Worm (Caenorhabditis elegans) whole organism, mixed stage, embryonic: ENCODE results near the gene enpl-1.

Experiments
- M03D4.4 ChIP-seq: sonication (generic microtip); optimal IDR thresholded peaks from 2 replicates; lab custom pipeline; 2017; ENCODE audit warnings: mild to moderate bottlenecking, missing genetic modification characterization, missing compliant biosample characterization
- bed-3 ChIP-seq: fragments of 200-800 bp; sonication (Bioruptor generic); optimal IDR thresholded peaks from 3 replicates; lab custom pipeline; 2018; ENCODE audit warnings: mild to moderate bottlenecking, missing genetic modification characterization, moderate library complexity, missing compliant biosample characterization
- ceh-39 ChIP-seq: fragments of 150-350 bp; optimal IDR thresholded peaks from 2 replicates; lab custom pipeline; 2014; ENCODE audit warnings: missing biosample characterization, missing genetic modification characterization
- ceh-43 ChIP-seq: fragments of 200-800 bp; sonication (Bioruptor generic); optimal IDR thresholded peaks from 2 replicates; lab custom pipeline; 2018; ENCODE audit warnings: mild to moderate bottlenecking, missing genetic modification characterization, moderate library complexity, missing compliant biosample characterization
- ceh-83 ChIP-seq: fragments of 200-800 bp; sonication (Bioruptor generic); optimal IDR thresholded peaks from 2 replicates; lab custom pipeline; 2018; ENCODE audit warnings: mild to moderate bottlenecking, missing genetic modification characterization, missing compliant biosample characterization
- ces-1 ChIP-seq: fragments of 150-350 bp; optimal IDR thresholded peaks from 2 replicates; lab custom pipeline; 2014; ENCODE audit warnings: missing biosample characterization, missing genetic modification reagents, missing genetic modification characterization
- cnd-1 ChIP-seq: fragments of 200-800 bp; sonication (Bioruptor generic); optimal IDR thresholded peaks from 2 replicates; lab custom pipeline; 2018; ENCODE audit warnings: mild to moderate bottlenecking, missing genetic modification characterization, missing compliant biosample characterization
- drap-1 ChIP-seq: fragments of 200-800 bp; sonication (Bioruptor generic); optimal IDR thresholded peaks from 3 replicates; lab custom pipeline; 2018; ENCODE audit warnings: mild to moderate bottlenecking, missing genetic modification characterization, missing compliant biosample characterization
- elt-1 ChIP-seq: sonication (generic microtip); optimal IDR thresholded peaks from 2 replicates; lab custom pipeline; 2017; ENCODE audit warnings: missing genetic modification characterization, mild to moderate bottlenecking, missing compliant biosample characterization, antibody characterized with exemption, moderate library complexity, borderline replicate concordance; ENCODE audit not compliant: insufficient read depth
- elt-3 ChIP-seq: fragments of 150-350 bp; optimal IDR thresholded peaks from 2 replicates; lab custom pipeline; 2014; ENCODE audit warnings: missing biosample characterization, missing genetic modification characterization
- flh-1 ChIP-seq: fragments of 200-800 bp; sonication (Bioruptor generic); optimal IDR thresholded peaks from 2 replicates; lab custom pipeline; 2018; ENCODE audit warnings: mild to moderate bottlenecking, missing genetic modification characterization, moderate library complexity, missing compliant biosample characterization
- ham-2 ChIP-seq: fragments of 200-800 bp; sonication (Bioruptor generic); optimal IDR thresholded peaks from 2 replicates; lab custom pipeline; 2018; ENCODE audit warnings: mild to moderate bottlenecking, missing genetic modification characterization, missing compliant biosample characterization
- hlh-1 ChIP-seq: fragments of 150-350 bp; optimal IDR thresholded peaks from 2 replicates; lab custom pipeline; 2014; ENCODE audit warnings: missing biosample characterization, missing genetic modification reagents, missing genetic modification characterization
- lin-13 ChIP-seq: fragments of 150-350 bp; optimal IDR thresholded peaks from 2 replicates; lab custom pipeline; 2014; ENCODE audit warnings: missing biosample characterization, missing genetic modification characterization
- lin-32 ChIP-seq: fragments of 200-800 bp; sonication (Bioruptor generic); optimal IDR thresholded peaks from 2 replicates; lab custom pipeline; 2018; ENCODE audit warnings: mild to moderate bottlenecking, missing genetic modification characterization, missing compliant biosample characterization
- lsy-2 ChIP-seq: fragments of 150-350 bp; optimal IDR thresholded peaks from 2 replicates; lab custom pipeline; 2014; ENCODE audit warnings: missing biosample characterization, missing genetic modification characterization
- mab-5 ChIP-seq: fragments of 150-350 bp; optimal IDR thresholded peaks from 2 replicates; lab custom pipeline; 2014; ENCODE audit warnings: missing biosample characterization, missing genetic modification characterization
- mep-1 ChIP-seq: fragments of 150-350 bp; optimal IDR thresholded peaks from 2 replicates; lab custom pipeline; 2017; ENCODE audit warnings: missing biosample characterization, missing genetic modification reagents, missing genetic modification characterization, inconsistent platforms
- mls-2 ChIP-seq: sonication (generic microtip); optimal IDR thresholded peaks from 2 replicates; lab custom pipeline; 2016; ENCODE audit warnings: mild to moderate bottlenecking, missing genetic modification characterization, moderate library complexity, missing compliant biosample characterization
- nhr-12 ChIP-seq: fragments of 150-350 bp; optimal IDR thresholded peaks from 2 replicates; lab custom pipeline; 2014; ENCODE audit warnings: missing biosample characterization, missing genetic modification characterization
- nhr-2 ChIP-seq: fragments of 150-350 bp; optimal IDR thresholded peaks from 2 replicates; lab custom pipeline; 2014; ENCODE audit warnings: missing biosample characterization, missing genetic modification characterization
- nhr-237 ChIP-seq: fragments of 150-350 bp; optimal IDR thresholded peaks from 2 replicates; lab custom pipeline; 2014; ENCODE audit warnings: missing biosample characterization, missing genetic modification characterization
- nhr-28 ChIP-seq: fragments of 150-350 bp; optimal IDR thresholded peaks from 2 replicates; lab custom pipeline; 2014; ENCODE audit warnings: missing biosample characterization, missing genetic modification characterization
- nhr-76 ChIP-seq: sonication (generic microtip); optimal IDR thresholded peaks from 2 replicates; lab custom pipeline; 2017; ENCODE audit warnings: missing biosample characterization, missing genetic modification characterization
- pha-4 ChIP-seq: fragments of 150-350 bp; optimal IDR thresholded peaks from 2 replicates; lab custom pipeline; 2018; ENCODE audit warnings: missing biosample characterization, missing genetic modification reagents, missing genetic modification characterization
- sem-2 ChIP-seq: fragments of 200-800 bp; sonication (Bioruptor generic); optimal IDR thresholded peaks from 2 replicates; lab custom pipeline; 2018; ENCODE audit warnings: mild to moderate bottlenecking, missing genetic modification characterization, missing compliant biosample characterization
- snpc-4 ChIP-seq: fragments of 150-350 bp; optimal IDR thresholded peaks from 2 replicates; lab custom pipeline; 2014; ENCODE audit warnings: missing biosample characterization, missing genetic modification characterization
- sptf-1 ChIP-seq: sonication (generic microtip); optimal IDR thresholded peaks from 2 replicates; lab custom pipeline; 2017; ENCODE audit warnings: mild to moderate bottlenecking, missing genetic modification characterization, moderate library complexity, missing compliant biosample characterization
- tbx-8 ChIP-seq: fragments of 200-800 bp; sonication (Bioruptor generic); optimal IDR thresholded peaks from 2 replicates; lab custom pipeline; 2018; ENCODE audit warnings: mild to moderate bottlenecking, missing genetic modification characterization, moderate library complexity, missing compliant biosample characterization
- unc-120 ChIP-seq: sonication (generic microtip); optimal IDR thresholded peaks from 2 replicates; lab custom pipeline; 2017; ENCODE audit warnings: missing genetic modification characterization, missing compliant biosample characterization; ENCODE audit not compliant: poor library complexity, severe bottlenecking
- unc-39 ChIP-seq: fragments of 150-350 bp; optimal IDR thresholded peaks from 2 replicates; lab custom pipeline; 2014; ENCODE audit warnings: missing biosample characterization, missing genetic modification characterization
- unc-62 ChIP-seq: fragments of 150-350 bp; optimal IDR thresholded peaks from 2 replicates; lab custom pipeline; 2014; ENCODE audit warnings: missing biosample characterization, missing genetic modification reagents, missing genetic modification characterization
- zip-8 ChIP-seq: fragments of 150-350 bp; optimal IDR thresholded peaks from 2 replicates; lab custom pipeline; 2014; ENCODE audit warnings: missing biosample characterization, missing genetic modification characterization
- ztf-11 ChIP-seq: fragments of 150-350 bp; optimal IDR thresholded peaks from 2 replicates; lab custom pipeline; 2014; ENCODE audit warnings: missing biosample characterization, missing genetic modification characterization

The enpl-1 gene

ce11 chrIV:11130774-11131173 lies 11.7 kb downstream of the enpl-1 start:
- TF ChIP-seq snpc-4 (tag; lab: Kevin White, UChicago) (no peak), unc-120 (tag; lab: Kevin White, UChicago) (no peak), cnd-1 (tag; lab: Kevin White, UChicago) (no peak), ztf-11 (tag; lab: Kevin White, UChicago) (no peak), ceh-83 (no peak), unc-39 (tag; lab: Kevin White, UChicago) (no peak), sptf-1 (tag; lab: Kevin White, UChicago) (no peak), nhr-237 (no peak), flh-1 (GFP tag; lab: Kevin White, UChicago) (no peak), elt-3 (tag; lab: Kevin White, UChicago) (no peak), elt-1 (tag; lab: Kevin White, UChicago) (no peak), mab-5 (tag; lab: Kevin White, UChicago) (no peak)

DNA sequence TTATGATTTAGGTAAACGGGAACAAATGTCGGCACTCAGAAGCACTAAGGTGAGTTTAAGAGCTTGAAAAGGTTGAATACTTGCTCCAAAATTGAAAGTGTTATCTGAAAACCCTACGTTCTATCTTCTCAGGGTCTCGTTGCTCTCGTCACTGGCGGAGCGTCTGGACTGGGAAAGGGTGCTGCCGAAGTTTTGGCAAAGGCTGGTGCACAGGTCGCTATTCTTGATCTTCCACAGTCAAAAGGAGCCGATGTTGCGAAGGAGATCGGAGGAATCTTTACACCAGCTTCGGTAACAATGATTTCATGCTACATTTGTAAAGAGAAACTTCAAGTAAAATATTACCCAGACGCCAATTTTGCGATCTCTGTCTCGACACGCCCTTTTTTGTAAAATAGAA lies 12.2 kb downstream of the enpl-1 start, which contains the start of gene ard-1:
Gene ard-1 (plus strand): TSS at position 12 of the 400 bp plus-strand sequence.
- TF ChIP-seq mab-5 (tag; lab: Kevin White, UChicago) (no peak), cnd-1 (tag; lab: Kevin White, UChicago) (no peak), ham-2 (no peak), nhr-76 (tag; lab: Kevin White, UChicago) (no peak), M03D4.4 (tag; lab: Kevin White, UChicago) (no peak), mep-1 (tag; lab: Kevin White, UChicago) (no peak), snpc-4 (tag; lab: Kevin White, UChicago) (no peak), mls-2 (tag; lab: Kevin White, UChicago) (no peak), sem-2 (GFP tag; lab: Kevin White, UChicago) (no peak), tbx-8 (GFP tag; lab: Kevin White, UChicago) (no peak), elt-3 (tag; lab: Kevin White, UChicago) (no peak), unc-39 (tag; lab: Kevin White, UChicago) (no peak), flh-1 (GFP tag; lab: Kevin White, UChicago) (no peak)

ce11 chrIV:11142314-11143227 lies 23.5 kb downstream of the enpl-1 start, which contains the start of gene skih-2:
skih-2 (minus strand) TSS chrIV:11142364.
- TF ChIP-seq ceh-39 (tag; lab: Kevin White, UChicago), result no peak
- TF ChIP-seq sem-2 (GFP tag; lab: Kevin White, UChicago), result no peak
- TF ChIP-seq unc-39 (tag; lab: Kevin White, UChicago), result peak; percentile 64
- peak; percentile 32 for TF ChIP-seq mep-1 (tag; lab: Kevin White, UChicago)
- no peak for TF ChIP-seq elt-3 (tag; lab: Kevin White, UChicago)
- no peak for TF ChIP-seq M03D4.4 (tag; lab: Kevin White, UChicago)
- no peak for TF ChIP-seq bed-3
- no peak for TF ChIP-seq lin-32 (GFP tag; lab: Kevin White, UChicago)
- no peak for TF ChIP-seq nhr-28 (tag; lab: Kevin White, UChicago)
- no peak for TF ChIP-seq mab-5 (tag; lab: Kevin White, UChicago)
- no peak for TF ChIP-seq drap-1 (GFP tag; lab: Kevin White, UChicago)
- TF ChIP-seq snpc-4 (tag; lab: Kevin White, UChicago), result no peak
- no peak for TF ChIP-seq nhr-12
- TF ChIP-seq flh-1 (GFP tag; lab: Kevin White, UChicago), result no peak
- TF ChIP-seq ces-1 (GFP tag; lab: Kevin White, UChicago), result peak; percentile 89
- TF ChIP-seq elt-1 (tag; lab: Kevin White, UChicago), result no peak
- TF ChIP-seq lsy-2 (tag; lab: Kevin White, UChicago), result peak; percentile 65
- no peak for TF ChIP-seq hlh-1 (tag; lab: Kevin White, UChicago)
- TF ChIP-seq ceh-43 (GFP tag; lab: Kevin White, UChicago), result no peak
- no peak for TF ChIP-seq cnd-1 (tag; lab: Kevin White, UChicago)
- no peak for TF ChIP-seq nhr-2 (tag; lab: Kevin White, UChicago)
- no peak for TF ChIP-seq ztf-11 (tag; lab: Kevin White, UChicago)
- TF ChIP-seq nhr-237, result peak; percentile 27
- no peak for TF ChIP-seq zip-8 (tag; lab: Kevin White, UChicago)
- TF ChIP-seq sptf-1 (tag; lab: Kevin White, UChicago), result no peak
- TF ChIP-seq ham-2, result no peak
- no peak for TF ChIP-seq tbx-8 (GFP tag; lab: Kevin White, UChicago)
- no peak for TF ChIP-seq lin-13 (tag; lab: Kevin White, UChicago)
- TF ChIP-seq mls-2 (tag; lab: Kevin White, UChicago), result no peak
- no peak for TF ChIP-seq unc-120 (tag; lab: Kevin White, UChicago)
- TF ChIP-seq unc-62 (GFP tag; lab: Kevin White, UChicago), result no peak
- peak; percentile 26 for TF ChIP-seq pha-4 (tag; lab: Kevin White, UChicago)
